Worm (Caenorhabditis elegans) whole organism, L2 larva: Measurements from ENCODE around the gene F10C1.8.

ENCODE experiments used
- ama-1 ChIP-seq: fragments of 150-350 bp; optimal IDR thresholded peaks from 2 replicates; lab custom pipeline; 2018; ENCODE audit warnings: inconsistent platforms
- ceh-16 ChIP-seq: fragments of 150-350 bp; optimal IDR thresholded peaks from 2 replicates; lab custom pipeline; 2014; ENCODE audit warnings: missing biosample characterization, missing genetic modification characterization
- ceh-82 ChIP-seq: fragments of 150-350 bp; optimal IDR thresholded peaks from 2 replicates; lab custom pipeline; 2014; ENCODE audit warnings: missing biosample characterization, missing genetic modification characterization
- dmd-4 ChIP-seq: sonication (generic microtip); optimal IDR thresholded peaks from 2 replicates; lab custom pipeline; 2017; ENCODE audit warnings: missing biosample characterization, missing genetic modification characterization
- egl-27 ChIP-seq: sonication (generic microtip); optimal IDR thresholded peaks from 3 replicates; lab custom pipeline; 2017; ENCODE audit warnings: missing biosample characterization, missing genetic modification reagents, missing genetic modification characterization
- elt-3 ChIP-seq: sonication (generic microtip); optimal IDR thresholded peaks from 2 replicates; lab custom pipeline; 2017; ENCODE audit warnings: missing biosample characterization, missing genetic modification characterization
- lsy-2 ChIP-seq, 2 experiments: fragments of 150-350 bp in 1 of 2; sonication (generic microtip) in 1 of 2; optimal IDR thresholded peaks; 2 replicates each; lab custom pipeline; 2014 to 2017; ENCODE audit warnings: missing biosample characterization in 2 of 2, missing genetic modification characterization in 2 of 2
- mdl-1 ChIP-seq, 2 experiments: fragments of 150-350 bp in 1 of 2; sonication (generic microtip) in 1 of 2; optimal IDR thresholded peaks; 2 replicates each; lab custom pipeline; 2017; ENCODE audit warnings: missing biosample characterization in 2 of 2, missing genetic modification characterization in 2 of 2
- nhr-12 ChIP-seq: fragments of 150-350 bp; optimal IDR thresholded peaks from 2 replicates; lab custom pipeline; 2014; ENCODE audit warnings: missing biosample characterization, missing genetic modification characterization
- nhr-25 ChIP-seq: fragments of 150-350 bp; sonication (generic microtip); optimal IDR thresholded peaks from 3 replicates; lab custom pipeline; 2014; ENCODE audit warnings: missing biosample characterization, missing genetic modification characterization
- snpc-4 ChIP-seq: fragments of 150-350 bp; optimal IDR thresholded peaks from 2 replicates; lab custom pipeline; 2014; ENCODE audit warnings: missing biosample characterization, missing genetic modification characterization

ce11 chrII:5805303-5805702 is 51.0 kb downstream of the F10C1.8 start, which contains the start of gene K05F1.10:
- TF ChIP-seq ama-1 (lab: Kevin White, UChicago): no peak
- no peak for TF ChIP-seq elt-3 (tag; lab: Kevin White, UChicago)
- TF ChIP-seq lsy-2 (tag; optimal IDR thresholded peaks at IDR 0.05; lab: Kevin White, UChicago): no peak
- TF ChIP-seq ceh-16 (tag; lab: Kevin White, UChicago): no peak
- no peak for TF ChIP-seq egl-27 (tag; lab: Kevin White, UChicago)
- no peak for TF ChIP-seq ceh-82 (tag; lab: Kevin White, UChicago)
- TF ChIP-seq mdl-1 (tag; optimal IDR thresholded peaks at IDR 0.05; lab: Kevin White, UChicago): no peak
- TF ChIP-seq dmd-4 (tag; lab: Kevin White, UChicago): no peak
- no peak for TF ChIP-seq nhr-12 (tag; lab: Kevin White, UChicago)
- TF ChIP-seq nhr-25 (tag; lab: Kevin White, UChicago): no peak
- no peak for TF ChIP-seq snpc-4 (tag; lab: Kevin White, UChicago)
